Fruit fly (Drosophila melanogaster) whole organism, wandering third instar larva: ENCODE results near the gene PIP82.

Experiments
- Abd-B ChIP-seq: fragments of >200 bp; optimal IDR thresholded peaks from 2 replicates; lab custom pipeline; 2017; ENCODE audit warnings: missing biosample characterization, missing genetic modification characterization
- CG32264 ChIP-seq: fragments of 200-800 bp; sonication (Bioruptor generic); optimal IDR thresholded peaks from 2 replicates; lab custom pipeline; 2016; ENCODE audit warnings: missing biosample characterization, missing genetic modification characterization
- CG9705 ChIP-seq: fragments of 200-800 bp; sonication (Bioruptor generic); optimal IDR thresholded peaks from 2 replicates; lab custom pipeline; 2018; ENCODE audit warnings: missing biosample characterization, mild to moderate bottlenecking, missing genetic modification characterization
- Dfd ChIP-seq: fragments of >200 bp; optimal IDR thresholded peaks from 2 replicates; lab custom pipeline; 2017; ENCODE audit warnings: missing biosample characterization, missing genetic modification characterization
- GATAd ChIP-seq: sonication (Bioruptor generic); optimal IDR thresholded peaks from 2 replicates; lab custom pipeline; 2016; ENCODE audit warnings: missing biosample characterization, missing genetic modification characterization
- HLH106 ChIP-seq: fragments of 200-800 bp; optimal IDR thresholded peaks from 3 replicates; lab custom pipeline; 2019; ENCODE audit warnings: missing biosample characterization, mild to moderate bottlenecking, missing genetic modification characterization, moderate library complexity
- Hnf4 ChIP-seq: fragments of 200-800 bp; sonication (Bioruptor generic); optimal IDR thresholded peaks from 2 replicates; lab custom pipeline; 2016; ENCODE audit warnings: missing biosample characterization, mild to moderate bottlenecking, missing genetic modification characterization
- Hr78 ChIP-seq: fragments of >200 bp; optimal IDR thresholded peaks from 2 replicates; lab custom pipeline; 2017; ENCODE audit warnings: missing biosample characterization, missing genetic modification characterization
- Hr83 ChIP-seq: fragments of 200-300 bp; sonication (Bioruptor generic); optimal IDR thresholded peaks from 2 replicates; lab custom pipeline; 2016; ENCODE audit warnings: missing biosample characterization, mild to moderate bottlenecking, missing genetic modification characterization, moderate library complexity; ENCODE audit not compliant: poor library complexity, severe bottlenecking
- Jra ChIP-seq: sonication (Bioruptor generic); optimal IDR thresholded peaks from 2 replicates; lab custom pipeline; 2016; ENCODE audit warnings: missing biosample characterization, missing genetic modification characterization
- Mio ChIP-seq: sonication (Bioruptor generic); optimal IDR thresholded peaks from 2 replicates; lab custom pipeline; 2016; ENCODE audit warnings: missing biosample characterization, missing genetic modification characterization
- Myc ChIP-seq: fragments of >200 bp; optimal IDR thresholded peaks from 2 replicates; lab custom pipeline; 2017
- OdsH ChIP-seq: fragments of 200-800 bp; sonication (Bioruptor generic); optimal IDR thresholded peaks from 2 replicates; lab custom pipeline; 2016; ENCODE audit warnings: missing biosample characterization, mild to moderate bottlenecking, missing genetic modification characterization
- Rel ChIP-seq, 2 experiments: fragments of 200-800 bp; sonication (Bioruptor generic) in 1 of 2; optimal IDR thresholded peaks; 2 replicates in 1 of 2; 3 replicates in 1 of 2; lab custom pipeline; 2016 to 2019; ENCODE audit warnings: mild to moderate bottlenecking in 2 of 2, missing biosample characterization in 2 of 2, missing genetic modification characterization in 2 of 2, moderate library complexity in 1 of 2
- Sp1 ChIP-seq: fragments of 200-800 bp; sonication (Bioruptor generic); optimal IDR thresholded peaks from 3 replicates; lab custom pipeline; 2019; ENCODE audit warnings: missing biosample characterization, mild to moderate bottlenecking, missing genetic modification characterization, moderate library complexity
- Vsx2 ChIP-seq: fragments of 200-300, 225-300 bp; sonication (Bioruptor generic); optimal IDR thresholded peaks from 2 replicates; lab custom pipeline; 2018; ENCODE audit warnings: missing biosample characterization, missing genetic modification characterization; ENCODE audit not compliant: partially characterized antibody
- br ChIP-seq: fragments of 200-800 bp; sonication (Bioruptor generic); optimal IDR thresholded peaks from 2 replicates; lab custom pipeline; 2016; ENCODE audit warnings: missing biosample characterization, missing genetic modification characterization
- brk ChIP-seq: fragments of 200-800 bp; sonication (Bioruptor generic); optimal IDR thresholded peaks from 2 replicates; lab custom pipeline; 2016; ENCODE audit warnings: missing biosample characterization, mild to moderate bottlenecking, missing genetic modification characterization
- dl ChIP-seq, 2 experiments: fragments of 175-275, 200-275 bp in 1 of 2; fragments of 200-275 bp in 1 of 2; sonication (Bioruptor generic); optimal IDR thresholded peaks; lab custom pipeline; 2018; ENCODE audit warnings: mild to moderate bottlenecking in 2 of 2, missing biosample characterization in 2 of 2, missing genetic modification characterization in 2 of 2, moderate library complexity in 2 of 2; ENCODE audit not compliant: partially characterized antibody in 2 of 2, insufficient read depth in 1 of 2
- dmrt93B ChIP-seq: fragments of 200-800 bp; sonication (Bioruptor generic); optimal IDR thresholded peaks from 2 replicates; lab custom pipeline; 2018; ENCODE audit warnings: missing biosample characterization, mild to moderate bottlenecking, missing genetic modification characterization
- dsf ChIP-seq: sonication (Bioruptor generic); optimal IDR thresholded peaks from 2 replicates; lab custom pipeline; 2016; ENCODE audit warnings: missing biosample characterization, missing genetic modification characterization, borderline replicate concordance
- ey ChIP-seq: fragments of 200-800 bp; sonication (Bioruptor generic); optimal IDR thresholded peaks from 2 replicates; lab custom pipeline; 2016; ENCODE audit warnings: missing biosample characterization, missing genetic modification characterization
- foxo ChIP-seq, 2 experiments: fragments of 200-800 bp; sonication (Bioruptor generic); optimal IDR thresholded peaks; 2 replicates in 1 of 2; 3 replicates in 1 of 2; lab custom pipeline; 2016 to 2017; ENCODE audit warnings: missing biosample characterization in 2 of 2, missing genetic modification characterization in 2 of 2
- fru ChIP-seq: fragments of 200-800 bp; sonication (Bioruptor generic); optimal IDR thresholded peaks from 3 replicates; lab custom pipeline; 2016; ENCODE audit warnings: missing biosample characterization, mild to moderate bottlenecking, missing genetic modification characterization
- h ChIP-seq: fragments of 200-800 bp; sonication (Bioruptor generic); optimal IDR thresholded peaks from 3 replicates; lab custom pipeline; 2016; ENCODE audit warnings: missing biosample characterization, mild to moderate bottlenecking, missing genetic modification characterization
- jim ChIP-seq: fragments of 175-275, 200-325 bp; sonication (Bioruptor generic); optimal IDR thresholded peaks from 2 replicates; lab custom pipeline; 2016; ENCODE audit warnings: missing biosample characterization, mild to moderate bottlenecking, missing genetic modification characterization
- lola ChIP-seq: fragments of >200 bp; optimal IDR thresholded peaks from 2 replicates; lab custom pipeline; 2017; ENCODE audit warnings: missing biosample characterization, missing genetic modification characterization
- pan ChIP-seq: fragments of >200 bp; optimal IDR thresholded peaks from 2 replicates; lab custom pipeline; 2017
- psq ChIP-seq: fragments of 200-800 bp; sonication (Bioruptor generic); optimal IDR thresholded peaks from 3 replicates; lab custom pipeline; 2017; ENCODE audit warnings: missing biosample characterization, mild to moderate bottlenecking, missing genetic modification characterization, moderate library complexity
- rgr ChIP-seq: fragments of 200-800 bp; sonication (Bioruptor generic); optimal IDR thresholded peaks from 3 replicates; lab custom pipeline; 2016; ENCODE audit warnings: missing biosample characterization, mild to moderate bottlenecking, missing genetic modification characterization
- sage ChIP-seq: fragments of 200-800 bp; sonication (Bioruptor generic); optimal IDR thresholded peaks from 2 replicates; lab custom pipeline; 2016; ENCODE audit warnings: missing biosample characterization, mild to moderate bottlenecking, missing genetic modification characterization
- tai ChIP-seq: sonication (Bioruptor generic); optimal IDR thresholded peaks from 2 replicates; lab custom pipeline; 2016; ENCODE audit warnings: missing biosample characterization, missing genetic modification characterization
- usp ChIP-seq: fragments of >200 bp; optimal IDR thresholded peaks from 2 replicates; lab custom pipeline; 2017; ENCODE audit warnings: missing biosample characterization, missing genetic modification characterization
- woc ChIP-seq: sonication (Bioruptor generic); optimal IDR thresholded peaks from 2 replicates; lab custom pipeline; 2016; ENCODE audit warnings: missing biosample characterization, mild to moderate bottlenecking, missing genetic modification characterization

PIP82 gene

dm6 chrX:8541985-8542384 lies 12.5 kb upstream of the PIP82 start:
- no peak for TF ChIP-seq Mio (GFP tag; lab: Kevin White, UChicago)
- TF ChIP-seq usp: no peak
- TF ChIP-seq jim (GFP tag; lab: Kevin White, UChicago): no peak
- no peak for TF ChIP-seq dsf (GFP tag; lab: Kevin White, UChicago)
- no peak for TF ChIP-seq Abd-B (GFP tag; lab: Kevin White, UChicago)
- no peak for TF ChIP-seq tai (GFP tag; lab: Kevin White, UChicago)
- no peak for TF ChIP-seq rgr
- no peak for TF ChIP-seq Hr78 (GFP tag; lab: Kevin White, UChicago)
- no peak for TF ChIP-seq pan (lab: Kevin White, UChicago)
- TF ChIP-seq lola (GFP tag; lab: Kevin White, UChicago): no peak
- no peak for TF ChIP-seq Rel (GFP tag; optimal IDR thresholded peaks at IDR 0.05; lab: Kevin White, UChicago)
- TF ChIP-seq Rel (tag; optimal IDR thresholded peaks at IDR 0.05; lab: Kevin White, UChicago): no peak
- TF ChIP-seq ey (GFP tag; lab: Kevin White, UChicago): peak; percentile 25
- TF ChIP-seq woc: no peak
- no peak for TF ChIP-seq Hr83 (GFP tag; lab: Kevin White, UChicago)
- TF ChIP-seq foxo (GFP tag; optimal IDR thresholded peaks at IDR 0.05; lab: Kevin White, UChicago): peak in 1 of 2 experiments; percentile 45
- TF ChIP-seq dmrt93B (GFP tag; lab: Kevin White, UChicago): no peak
- TF ChIP-seq fru (GFP tag; lab: Kevin White, UChicago): peak; percentile 28
- no peak for TF ChIP-seq brk (GFP tag; lab: Kevin White, UChicago)
- no peak for TF ChIP-seq Hnf4
- TF ChIP-seq CG32264 (GFP tag; lab: Kevin White, UChicago): no peak
- no peak for TF ChIP-seq sage
- TF ChIP-seq psq (GFP tag; lab: Kevin White, UChicago): no peak
- TF ChIP-seq GATAd (GFP tag; lab: Kevin White, UChicago): no peak
- TF ChIP-seq OdsH (GFP tag; lab: Kevin White, UChicago): no peak
- TF ChIP-seq Dfd (GFP tag; lab: Kevin White, UChicago): no peak
- TF ChIP-seq Sp1 (GFP tag; lab: Kevin White, UChicago): peak; percentile 46
- TF ChIP-seq dl (GFP tag; optimal IDR thresholded peaks at IDR 0.05; lab: Kevin White, UChicago; ENCODE audit: insufficient read depth in 1 of 2, partially characterized antibody in 2 of 2): no peak
- TF ChIP-seq Jra (GFP tag; lab: Kevin White, UChicago): no peak
- peak; percentile 48 for TF ChIP-seq HLH106 (tag; lab: Kevin White, UChicago)
- peak; percentile 15 for TF ChIP-seq h (GFP tag; lab: Kevin White, UChicago)
- TF ChIP-seq br (GFP tag; lab: Kevin White, UChicago): no peak
- no peak for TF ChIP-seq Myc
- no peak for TF ChIP-seq CG9705 (GFP tag; lab: Kevin White, UChicago)
- TF ChIP-seq, all 38 proteins: peak for 6

DNA sequence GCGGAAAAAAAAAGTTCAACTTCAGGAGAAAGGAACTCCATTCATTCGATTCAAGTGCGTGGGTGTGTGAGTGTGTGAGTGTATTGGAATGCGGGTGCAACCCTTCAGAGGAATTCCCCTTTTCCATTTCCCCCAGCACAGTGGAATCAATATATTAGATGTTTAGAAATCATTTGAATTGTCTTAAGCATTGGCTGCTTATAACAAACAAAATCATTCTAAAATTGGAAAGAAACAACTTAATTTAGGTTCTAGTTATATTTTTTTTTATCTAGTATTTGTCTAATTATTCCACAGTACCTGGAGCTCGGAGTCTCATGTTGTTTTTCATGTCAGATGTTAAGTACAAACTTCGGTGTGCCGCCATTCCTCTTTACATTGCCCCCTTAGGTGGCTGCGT lies 9.5 kb upstream of the PIP82 start:
- TF ChIP-seq Vsx2 (GFP tag; lab: Kevin White, UChicago): no peak
- no peak for TF ChIP-seq CG32264 (GFP tag; lab: Kevin White, UChicago)
- TF ChIP-seq Sp1 (GFP tag; lab: Kevin White, UChicago): peak; percentile 25
- TF ChIP-seq HLH106 (tag; lab: Kevin White, UChicago): peak; percentile 42
- TF ChIP-seq h (GFP tag; lab: Kevin White, UChicago): peak; percentile 31
- TF ChIP-seq rgr: peak; percentile 14
- TF ChIP-seq OdsH (GFP tag; lab: Kevin White, UChicago): no peak
- TF ChIP-seq sage: no peak

DNA sequence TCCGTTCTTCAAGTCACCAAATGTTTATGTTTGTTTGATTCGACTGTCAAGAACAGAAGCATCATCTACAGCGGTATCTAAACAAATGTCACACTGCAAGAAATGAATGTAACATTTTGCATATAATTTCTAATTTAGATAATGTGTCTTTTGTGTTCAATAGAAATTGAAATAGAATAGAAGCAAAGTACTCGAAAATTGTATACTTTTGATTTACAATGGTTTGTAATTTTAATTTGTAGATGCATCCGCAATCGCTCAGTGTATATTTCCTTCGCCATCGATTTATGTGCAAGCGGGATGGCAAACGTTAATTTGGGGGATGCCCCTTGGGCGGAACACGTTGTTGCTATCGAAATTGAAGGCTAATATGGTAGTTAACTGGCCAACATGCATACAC lies 8.7 kb upstream of the PIP82 start:
- TF ChIP-seq Rel (GFP tag; optimal IDR thresholded peaks at IDR 0.05; lab: Kevin White, UChicago) (no peak), Rel (tag; optimal IDR thresholded peaks at IDR 0.05; lab: Kevin White, UChicago) (no peak), rgr (peak; percentile 3), woc (no peak), Hnf4 (peak; percentile 21), foxo (GFP tag; optimal IDR thresholded peaks at IDR 0.05; lab: Kevin White, UChicago) (peak in 1 of 2 experiments; percentile 46), h (GFP tag; lab: Kevin White, UChicago) (peak; percentile 17), HLH106 (tag; lab: Kevin White, UChicago) (peak; percentile 23), Sp1 (GFP tag; lab: Kevin White, UChicago) (peak; percentile 22), ey (GFP tag; lab: Kevin White, UChicago) (peak; percentile 40), fru (GFP tag; lab: Kevin White, UChicago) (peak; percentile 33)
